Worm (Caenorhabditis elegans) whole organism, dauer: ENCODE results near the gene Y22D7AR.6.

Experiments
- unc-62 ChIP-seq: sonication (generic microtip); optimal IDR thresholded peaks from 2 replicates; lab custom pipeline; 2017; ENCODE audit warnings: missing biosample characterization, missing genetic modification reagents, missing genetic modification characterization

The Y22D7AR.6 gene

DNA sequence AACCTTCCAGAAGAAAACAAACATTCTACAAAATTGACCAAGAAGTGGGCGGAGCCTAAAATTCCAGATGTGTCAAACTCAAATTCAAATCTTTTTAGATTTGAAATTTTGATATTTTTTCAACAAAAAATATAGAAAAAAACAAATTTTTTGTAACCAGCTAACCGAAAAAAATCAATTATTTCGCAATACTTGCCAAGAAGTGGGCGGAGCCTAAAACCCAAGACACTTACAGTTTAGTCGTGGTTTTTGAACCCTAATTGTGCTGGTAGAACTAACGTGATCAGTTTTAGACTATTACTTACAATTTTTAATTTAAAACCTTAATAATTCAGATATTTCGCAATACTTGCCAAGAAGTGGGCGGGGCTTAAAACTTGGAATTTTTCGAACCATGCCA is 3.2 kb downstream of the Y22D7AR.6 start:
- TF ChIP-seq unc-62 (GFP tag; lab: Kevin White, UChicago), result no peak

- TF ChIP-seq unc-62 (GFP tag; lab: Kevin White, UChicago), result no peak
Measured at ce11 chrIII:1668519-1668918, 8.0 kb downstream of the Y22D7AR.6 start, which contains the start of gene glb-30. TSS of gene glb-30 (minus strand) at chrIII:1668619.

ce11 chrIII:1666893-1667292 is 9.6 kb downstream of the Y22D7AR.6 start:
- TF ChIP-seq unc-62 (GFP tag; lab: Kevin White, UChicago), result no peak

DNA sequence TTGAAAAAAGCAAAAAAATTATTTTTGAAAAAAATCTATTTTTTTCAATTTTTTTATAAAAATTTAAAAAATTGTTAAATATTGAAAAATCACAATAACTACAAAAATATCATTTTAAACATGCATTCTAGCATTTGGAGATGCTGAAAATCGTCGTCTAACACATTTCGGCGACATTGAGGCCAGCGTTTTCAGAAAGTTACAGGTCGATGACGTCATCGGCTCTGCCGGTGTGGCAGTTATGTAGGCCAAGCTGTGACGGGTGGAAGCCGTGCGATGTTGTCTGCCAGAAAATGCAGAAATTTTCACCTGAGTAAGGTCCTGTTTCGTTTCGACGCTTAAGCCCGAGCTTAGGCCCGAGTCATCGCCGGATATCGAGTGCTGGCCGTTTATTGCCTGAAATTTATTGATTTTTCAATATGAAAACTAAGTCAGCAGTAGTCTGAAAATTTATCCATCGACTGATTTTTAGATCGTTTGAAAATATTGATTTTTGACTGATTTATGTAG is 10.7 kb downstream of the Y22D7AR.6 start, which contains the start of gene Y22D7AR.3:
TSS of gene Y22D7AR.3 (minus strand) at position 51 of the 510 bp plus-strand sequence.
- no peak for TF ChIP-seq unc-62 (GFP tag; lab: Kevin White, UChicago)

ce11 chrIII:1665373-1665772 is 11.1 kb downstream of the Y22D7AR.6 start:
- TF ChIP-seq unc-62 (GFP tag; lab: Kevin White, UChicago), result no peak

ce11 chrIII:1664761-1665266 is 11.7 kb downstream of the Y22D7AR.6 start, which contains the start of gene Y22D7AL.16:
TSS of gene Y22D7AL.16 (minus strand) at chrIII:1665216.
- no peak for TF ChIP-seq unc-62 (GFP tag; lab: Kevin White, UChicago)

DNA sequence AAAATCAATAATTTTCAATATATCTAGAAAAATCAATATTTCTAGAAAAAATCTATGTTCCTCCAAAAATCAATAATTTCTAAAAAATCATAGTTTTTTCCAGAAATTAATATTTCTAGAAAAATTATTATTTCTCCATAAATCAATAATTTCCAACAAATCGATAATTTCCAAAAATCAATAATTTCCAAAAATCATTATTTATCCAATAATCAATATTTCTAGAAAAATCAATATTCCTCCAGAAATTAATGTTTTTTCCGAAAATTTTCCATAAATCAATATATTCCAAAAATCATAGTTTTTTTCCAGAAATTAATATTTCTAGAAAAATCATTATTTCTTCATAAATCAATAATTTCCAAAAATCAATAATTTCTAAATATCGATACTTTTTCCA is 13.5 kb downstream of the Y22D7AR.6 start:
- no peak for TF ChIP-seq unc-62 (GFP tag; lab: Kevin White, UChicago)

- no peak for TF ChIP-seq unc-62 (GFP tag; lab: Kevin White, UChicago)
Measured at ce11 chrIII:1662405-1662804, 14.1 kb downstream of the Y22D7AR.6 start.

DNA sequence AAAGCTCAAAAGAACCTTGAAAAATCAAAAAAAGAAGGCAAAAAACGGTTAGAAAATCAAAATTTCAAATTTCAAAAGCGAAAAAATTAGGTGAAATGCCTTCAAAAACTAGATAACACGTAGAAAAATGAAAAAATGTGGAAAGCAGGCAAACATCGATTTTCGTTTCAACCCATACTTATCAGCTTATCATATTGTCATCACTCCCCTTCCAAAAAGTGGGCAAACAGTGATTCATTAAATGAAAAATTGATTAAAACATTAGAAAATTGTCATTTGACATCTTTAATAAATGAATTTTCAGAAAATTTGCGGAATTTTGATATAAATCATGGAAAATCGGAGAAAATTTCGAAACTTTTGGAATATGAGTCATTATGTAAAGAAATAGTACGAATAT is 15.5 kb downstream of the Y22D7AR.6 start:
- TF ChIP-seq unc-62 (GFP tag; lab: Kevin White, UChicago), result no peak

DNA sequence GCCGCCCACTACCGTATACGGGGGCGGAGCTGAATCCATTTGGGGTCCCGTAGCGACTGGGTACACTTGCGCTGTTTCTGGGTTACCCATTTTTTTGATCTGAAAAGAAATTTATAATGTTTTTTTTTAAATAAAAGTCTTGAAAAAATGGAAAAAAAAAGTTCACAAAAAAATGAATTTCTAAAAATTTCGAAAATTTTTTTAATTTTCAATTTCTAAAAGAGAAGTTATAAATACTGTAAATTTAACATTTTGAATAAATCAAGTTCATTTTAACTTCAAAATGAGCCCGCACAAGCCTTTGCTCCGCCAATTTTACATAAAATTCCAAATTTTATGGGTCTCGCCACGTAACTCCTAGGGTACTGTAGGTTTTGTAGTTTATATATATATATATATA is 16.8 kb downstream of the Y22D7AR.6 start, which contains the start of gene Y22D7AL.15:
TSS of gene Y22D7AL.15 (minus strand) at position 101 of the 400 bp plus-strand sequence.
- no peak for TF ChIP-seq unc-62 (GFP tag; lab: Kevin White, UChicago)

- no peak for TF ChIP-seq unc-62 (GFP tag; lab: Kevin White, UChicago)
Measured at ce11 chrIII:1657380-1657779, 19.1 kb downstream of the Y22D7AR.6 start, which contains the start of gene cht-4. TSS of gene cht-4 (minus strand) at chrIII:1657480.

DNA sequence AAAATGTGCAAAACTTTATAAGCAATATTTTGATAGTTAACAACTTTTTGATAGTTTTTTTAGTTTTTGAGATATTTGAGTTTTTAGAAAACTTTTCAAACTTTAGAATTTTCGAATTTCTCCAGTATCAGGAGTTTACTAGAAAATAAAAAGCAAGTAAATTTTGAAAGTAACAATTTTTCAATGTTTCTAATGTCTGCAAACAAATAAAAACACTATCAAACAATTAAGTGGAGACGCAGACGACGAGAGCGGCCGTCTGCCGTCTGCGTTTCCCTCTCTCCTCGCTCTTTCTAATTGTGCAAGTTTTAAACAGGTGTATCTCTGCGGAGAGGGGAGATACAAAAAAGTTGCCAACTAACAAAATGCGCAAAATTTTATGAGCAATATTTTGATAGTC is 23.6 kb downstream of the Y22D7AR.6 start:
- TF ChIP-seq unc-62 (GFP tag; lab: Kevin White, UChicago), result no peak

ce11 chrIII:1652181-1652580 is 24.3 kb downstream of the Y22D7AR.6 start, which contains the start of gene Y22D7AL.1:
TSS of gene Y22D7AL.1 (plus strand) at chrIII:1652481.
- no peak for TF ChIP-seq unc-62 (GFP tag; lab: Kevin White, UChicago)

- no peak for TF ChIP-seq unc-62 (GFP tag; lab: Kevin White, UChicago)
Measured at ce11 chrIII:1641163-1641562, 35.4 kb downstream of the Y22D7AR.6 start, which contains the start of gene Y22D7AL.3. TSS of gene Y22D7AL.3 (plus strand) at chrIII:1641463.

DNA sequence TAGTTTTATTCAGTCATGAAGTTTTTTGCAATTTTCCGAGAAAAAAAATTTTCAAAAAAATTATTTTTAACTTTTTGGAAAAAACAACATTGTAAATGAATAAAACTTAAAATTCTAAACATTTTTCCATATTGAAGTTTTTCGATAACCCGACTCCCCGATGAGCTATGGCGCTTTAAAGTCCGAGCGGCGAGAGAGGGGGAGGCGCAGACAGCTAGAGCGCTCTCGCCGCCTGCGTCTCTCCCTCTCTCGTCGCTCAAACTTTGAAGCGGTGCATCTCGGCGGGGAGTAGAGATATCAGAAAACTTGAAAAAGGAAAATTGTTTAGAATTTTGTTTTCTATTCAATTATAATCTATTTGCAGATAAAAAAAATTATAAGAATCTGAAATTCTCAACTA is 38.2 kb downstream of the Y22D7AR.6 start:
- no peak for TF ChIP-seq unc-62 (GFP tag; lab: Kevin White, UChicago)

ce11 chrIII:1634270-1634669 is 42.3 kb downstream of the Y22D7AR.6 start, which contains the start of gene Y22D7AL.11:
TSS of gene Y22D7AL.11 (minus strand) at chrIII:1634370.
- TF ChIP-seq unc-62 (GFP tag; lab: Kevin White, UChicago), result no peak

ce11 chrIII:1626524-1626923 is 50.0 kb downstream of the Y22D7AR.6 start, which contains the start of gene Y22D7AL.4:
TSS of gene Y22D7AL.4 (plus strand) at chrIII:1626632.
- no peak for TF ChIP-seq unc-62 (GFP tag; lab: Kevin White, UChicago)
